Worm (Caenorhabditis elegans): Measurements from ENCODE around the gene nhr-54.

Gene nhr-54

DNA sequence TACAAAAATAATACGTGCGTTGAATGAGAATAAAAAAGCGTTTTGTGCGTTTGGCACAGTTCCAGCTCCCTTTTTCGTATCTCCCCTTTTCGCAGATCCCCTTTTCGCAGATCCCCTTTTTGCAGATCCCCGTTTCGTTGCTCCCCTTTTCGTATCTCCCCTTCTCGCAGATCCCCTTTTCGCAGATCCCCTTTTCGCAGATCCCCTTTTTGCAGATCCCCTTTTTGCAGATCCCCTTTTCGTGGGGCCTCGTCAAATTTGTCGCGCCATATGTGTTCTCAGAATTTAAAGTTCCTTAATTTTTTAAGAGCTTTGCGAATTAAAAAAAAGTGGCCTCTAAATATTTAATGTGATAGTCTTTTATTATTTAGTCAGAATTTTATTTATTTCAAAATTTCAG is 47.2 kb upstream of the nhr-54 start, which contains the start of gene Y32B12B.4 (continued):
- no peak for TF ChIP-seq ama-1 (optimal IDR thresholded peaks at IDR 0.05)
- peak; percentile 21; the same call in 1 of the 2 replicates for TF ChIP-seq sox-2 (GFP tag; IDR thresholded peaks at IDR 0.05)
- TF ChIP-seq pros-1 (tag; optimal IDR thresholded peaks at IDR 0.05) = no peak
- peak; percentile 84 for TF ChIP-seq dmd-4 (tag; optimal IDR thresholded peaks at IDR 0.05; ENCODE audit: borderline replicate concordance)
- peak; percentile 56 for TF ChIP-seq unc-86 (tag; optimal IDR thresholded peaks at IDR 0.05)
- TF ChIP-seq ceh-2 (tag; optimal IDR thresholded peaks at IDR 0.05) = peak; percentile 97
- TF ChIP-seq sdc-2 (tag; optimal IDR thresholded peaks at IDR 0.05) = peak; percentile 69
- TF ChIP-seq pqm-1 (tag; optimal IDR thresholded peaks at IDR 0.05) = peak; percentile 81
- TF ChIP-seq ceh-18 (tag; optimal IDR thresholded peaks at IDR 0.05) = peak; percentile 56
- TF ChIP-seq rnt-1 (tag; optimal IDR thresholded peaks at IDR 0.05) = peak; percentile 94
- no peak for TF ChIP-seq pax-1 (tag; optimal IDR thresholded peaks at IDR 0.05)
- no peak for TF ChIP-seq pha-2 (tag; optimal IDR thresholded peaks at IDR 0.05)
- TF ChIP-seq lim-6 (tag; optimal IDR thresholded peaks at IDR 0.05) = peak; percentile 87
- TF ChIP-seq eyg-1 (tag; optimal IDR thresholded peaks at IDR 0.05) = no peak
- TF ChIP-seq unc-42 (tag; optimal IDR thresholded peaks at IDR 0.05) = peak; percentile 55
- TF ChIP-seq ceh-30 (tag; optimal IDR thresholded peaks at IDR 0.05) = no peak
- peak; percentile 18 for TF ChIP-seq lin-11 (tag; optimal IDR thresholded peaks at IDR 0.05)

DNA sequence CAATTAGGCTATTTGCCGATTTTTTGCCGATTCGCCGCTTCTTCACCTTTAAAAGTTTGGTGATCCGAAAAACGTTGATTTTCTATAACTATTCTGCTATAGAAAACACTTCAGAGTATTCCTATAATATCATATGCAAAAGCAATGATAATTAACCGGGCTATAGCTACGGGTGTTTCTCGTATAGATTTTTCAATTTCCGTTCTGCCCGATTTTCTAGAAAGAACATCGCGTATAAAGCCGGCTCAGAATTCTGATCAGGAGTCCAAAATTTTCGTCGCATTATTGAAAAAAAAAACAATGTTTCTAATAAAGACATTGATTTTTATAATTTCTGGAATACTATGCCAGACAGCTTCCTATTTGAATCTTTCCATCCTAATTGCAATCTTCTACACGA is 45.0 kb upstream of the nhr-54 start, which contains the start of gene srbc-65:
srbc-65 (plus strand) TSS at position 301 of the 400 bp plus-strand sequence.
- no peak for TF ChIP-seq unc-3 (GFP tag; conservative IDR thresholded peaks at IDR 0.05)
- no peak for TF ChIP-seq unc-3 (tag; optimal IDR thresholded peaks at IDR 0.05)
- TF ChIP-seq hlh-8 (tag; optimal IDR thresholded peaks at IDR 0.05) = no peak
- no peak for TF ChIP-seq sox-2 (GFP tag; IDR thresholded peaks at IDR 0.05)
- no peak for TF ChIP-seq ceh-9 (tag; optimal IDR thresholded peaks at IDR 0.05)
- TF ChIP-seq pros-1 (tag; optimal IDR thresholded peaks at IDR 0.05) = no peak
- no peak for TF ChIP-seq syd-9 (tag; optimal IDR thresholded peaks at IDR 0.05)
- no peak for TF ChIP-seq pat-9 (tag; optimal IDR thresholded peaks at IDR 0.05)
- no peak for TF ChIP-seq hlh-15 (tag; optimal IDR thresholded peaks at IDR 0.05)
- no peak for TF ChIP-seq pax-1 (tag; optimal IDR thresholded peaks at IDR 0.05)
- no peak for TF ChIP-seq mec-3 (tag; optimal IDR thresholded peaks at IDR 0.05; ENCODE audit: borderline replicate concordance)

DNA sequence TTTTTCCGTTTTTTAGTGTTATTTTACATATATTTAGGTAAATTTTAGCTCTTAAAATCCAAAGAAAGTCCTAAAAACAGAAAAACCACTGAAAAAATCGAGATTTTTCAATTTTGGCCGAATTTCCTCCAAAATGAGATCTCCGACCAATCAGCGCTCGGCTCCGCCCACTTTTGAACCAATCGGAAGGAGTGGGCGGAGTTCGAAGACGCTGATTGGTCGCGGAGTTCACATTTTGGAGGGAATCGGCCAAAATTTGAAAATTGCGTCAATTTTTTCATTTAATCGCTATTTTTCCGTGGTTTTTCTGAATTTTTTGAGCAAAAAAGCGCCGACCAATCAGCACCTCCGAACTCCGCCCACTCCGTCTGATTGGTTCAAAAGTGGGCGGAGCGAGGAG is 34.9 kb upstream of the nhr-54 start:
- TF ChIP-seq ceh-48 (tag; optimal IDR thresholded peaks at IDR 0.05) (no peak), nfya-1 (tag; optimal IDR thresholded peaks at IDR 0.05) (peak; percentile 77), ceh-2 (tag; optimal IDR thresholded peaks at IDR 0.05) (no peak), fkh-6 (tag; optimal IDR thresholded peaks at IDR 0.05) (no peak), gmeb-2 (tag; optimal IDR thresholded peaks at IDR 0.05) (no peak), Y22D7AL.16 (tag; optimal IDR thresholded peaks at IDR 0.05) (no peak)

DNA sequence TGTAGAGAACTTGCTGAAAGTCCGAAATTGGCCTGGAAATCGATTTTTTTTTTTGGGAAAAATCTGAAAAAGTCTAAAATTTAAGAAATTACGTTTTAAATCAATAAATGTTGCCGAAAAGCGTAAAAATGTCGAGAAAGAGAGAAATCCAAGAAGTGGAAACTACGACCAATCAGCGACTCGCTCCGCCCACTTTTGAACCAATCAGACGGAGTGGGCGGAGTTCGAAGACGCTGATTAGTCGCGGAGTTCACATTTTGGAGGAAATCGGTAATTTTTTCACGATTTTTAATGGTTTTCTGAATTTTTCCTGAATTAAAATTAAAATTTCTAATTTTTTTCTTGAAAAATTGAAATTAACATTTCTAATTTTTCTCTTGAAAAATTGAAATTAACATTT is 33.9 kb upstream of the nhr-54 start:
- TF ChIP-seq unc-3 (GFP tag; conservative IDR thresholded peaks at IDR 0.05) (no peak), unc-3 (tag; optimal IDR thresholded peaks at IDR 0.05) (no peak), nfya-1 (tag; optimal IDR thresholded peaks at IDR 0.05) (peak; percentile 83)

DNA sequence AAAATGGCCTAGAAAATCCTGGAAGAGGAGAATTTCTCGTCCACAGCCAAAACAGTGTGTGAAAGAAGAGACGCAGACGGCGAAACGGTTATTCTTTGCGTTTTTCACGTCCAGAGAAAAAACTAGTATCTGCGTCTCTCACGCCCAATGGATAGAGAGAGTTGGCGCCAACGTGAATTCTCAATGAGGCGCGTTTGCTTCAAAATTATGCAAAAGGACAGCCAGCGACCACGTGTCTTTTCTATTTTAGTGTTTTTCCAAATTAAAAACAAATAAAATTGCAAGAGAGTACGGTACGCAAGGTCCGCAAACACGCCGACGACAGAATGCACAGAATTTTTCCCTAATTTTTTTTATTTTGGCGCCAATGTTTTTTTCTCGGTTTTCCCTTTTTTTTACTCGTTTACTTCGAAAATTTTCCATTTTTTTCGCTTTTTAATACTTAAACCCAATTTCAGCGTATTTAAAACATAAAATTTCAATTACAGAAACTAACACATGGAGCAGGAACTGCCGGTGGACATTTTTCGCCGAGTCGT is 32.2 kb upstream of the nhr-54 start, which contains the start of gene Y32B12B.2:
Y32B12B.2 (plus strand) TSS at position 489 of the 539 bp plus-strand sequence.
- TF ChIP-seq ets-4 (tag; optimal IDR thresholded peaks at IDR 0.05) (peak; percentile 1), unc-42 (tag; optimal IDR thresholded peaks at IDR 0.05) (peak; percentile 28), C08G9.2 (tag; optimal IDR thresholded peaks at IDR 0.05) (peak; percentile 31), ceh-31 (tag; optimal IDR thresholded peaks at IDR 0.05) (peak; percentile 25), elt-2 (tag; optimal IDR thresholded peaks at IDR 0.05) (no peak), ceh-2 (tag; optimal IDR thresholded peaks at IDR 0.05) (peak; percentile 1), pros-1 (tag; optimal IDR thresholded peaks at IDR 0.05) (no peak), tbx-7 (tag; optimal IDR thresholded peaks at IDR 0.05) (peak; percentile 7)

All from whole organism, late embryonic.